Comparison of ENCODE assay signal across 4 worm cellular contexts in the genomic region with DNA sequence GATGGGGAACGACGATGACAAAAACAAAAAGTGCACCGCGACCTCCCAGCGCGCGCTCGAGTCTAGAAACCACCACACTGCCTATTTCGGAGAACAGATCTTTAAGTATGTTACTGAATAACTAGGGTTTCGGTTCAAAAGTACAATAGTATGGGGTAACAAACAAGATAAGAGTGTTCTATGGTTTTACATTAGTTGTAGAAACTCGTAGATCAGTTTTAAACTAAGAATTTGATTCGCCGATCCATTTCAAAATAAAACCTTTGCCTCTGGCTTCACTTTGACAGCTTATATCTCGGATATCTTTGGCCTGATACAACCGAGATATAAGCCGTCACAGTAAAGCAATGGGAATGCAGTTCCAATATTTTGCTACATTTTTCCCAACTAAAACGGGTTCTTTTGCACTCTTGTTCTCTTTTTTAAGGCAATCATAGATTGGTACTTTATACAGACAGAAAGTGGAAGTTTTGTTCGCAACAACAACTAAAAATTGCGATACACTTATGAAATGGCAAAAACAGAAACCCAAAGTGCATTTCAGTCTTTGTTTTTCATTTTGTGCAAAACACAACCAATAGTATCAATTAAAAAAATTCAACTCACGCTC.
A peak's percentile ranks its signal among the peaks of the same experiment; 100 is the strongest.
TF ChIP-seq lines count a peak whose summit lies in the region.

No protein-coding gene starts in this region.

TF ChIP-seq in whole organism, L2 larva, 48 proteins besides CTCF, POLR2A, EP300 and RAD21:
- TF ChIP-seq nhr-21 (tag; optimal IDR thresholded peaks at IDR 0.05; lab: Kevin White, UChicago): peak; percentile 5
- peak; percentile 27 for TF ChIP-seq sma-9 (GFP tag; optimal IDR thresholded peaks at IDR 0.05; lab: Kevin White, UChicago)
- no peak for TF ChIP-seq sma-9 (tag; optimal IDR thresholded peaks at IDR 0.05; lab: Kevin White, UChicago)
- no peak for TF ChIP-seq sem-4 (tag; optimal IDR thresholded peaks at IDR 0.05; lab: Kevin White, UChicago)

TF ChIP-seq in whole organism, L3 larva, 47 proteins besides CTCF, POLR2A, EP300 and RAD21:
- no peak for TF ChIP-seq ztf-4 (tag; optimal IDR thresholded peaks at IDR 0.05; lab: Kevin White, UChicago)
- peak; percentile 88 for TF ChIP-seq nhr-23 (tag; optimal IDR thresholded peaks at IDR 0.05; lab: Kevin White, UChicago)

TF ChIP-seq in whole organism, L4 larva, 104 proteins besides CTCF, POLR2A, EP300 and RAD21:
- TF ChIP-seq snpc-1.2 (GFP tag; IDR thresholded peaks at IDR 0.05; lab: Robert Waterston, UW) (0 out of 2 replicates have a peak, but pooled peaks have one; percentile 32), aha-1 (tag; lab: Kevin White, UChicago) (peak; percentile 25), F26F4.8 (GFP tag; conservative IDR thresholded peaks at IDR 0.05; lab: Robert Waterston, UW) (no peak), unc-62 (GFP tag; optimal IDR thresholded peaks at IDR 0.05 in 1 of 2; lab: Kevin White, UChicago) (peak in 1 of 2 experiments; percentile 97), unc-62 (tag; optimal IDR thresholded peaks at IDR 0.05; lab: Kevin White, UChicago) (no peak), gei-8 (GFP tag; optimal IDR thresholded peaks at IDR 0.05; lab: Kevin White, UChicago) (no peak)

TF ChIP-seq in whole organism, midembryonic, 9 proteins besides CTCF, POLR2A, EP300 and RAD21:
- no peak for TF ChIP-seq cog-1 (tag; optimal IDR thresholded peaks at IDR 0.05; lab: Kevin White, UChicago)
- TF ChIP-seq ztf-29 (GFP tag; IDR thresholded peaks at IDR 0.05; lab: Robert Waterston, UW): no peak
- TF ChIP-seq ztf-23 (GFP tag; IDR thresholded peaks at IDR 0.05; lab: Robert Waterston, UW): 0 out of 2 replicates have a peak, but pooled peaks have one; percentile 21
- no peak for TF ChIP-seq med-1 (GFP tag; optimal IDR thresholded peaks at IDR 0.05; lab: Kevin White, UChicago; ENCODE audit: insufficient read depth)
- no peak for TF ChIP-seq klf-2 (GFP tag; conservative IDR thresholded peaks at IDR 0.05; lab: Robert Waterston, UW)
- no peak for TF ChIP-seq tab-1 (GFP tag; IDR thresholded peaks at IDR 0.05; lab: Robert Waterston, UW)
